Worm (Caenorhabditis elegans): ENCODE results near the gene irld-15.

DNA sequence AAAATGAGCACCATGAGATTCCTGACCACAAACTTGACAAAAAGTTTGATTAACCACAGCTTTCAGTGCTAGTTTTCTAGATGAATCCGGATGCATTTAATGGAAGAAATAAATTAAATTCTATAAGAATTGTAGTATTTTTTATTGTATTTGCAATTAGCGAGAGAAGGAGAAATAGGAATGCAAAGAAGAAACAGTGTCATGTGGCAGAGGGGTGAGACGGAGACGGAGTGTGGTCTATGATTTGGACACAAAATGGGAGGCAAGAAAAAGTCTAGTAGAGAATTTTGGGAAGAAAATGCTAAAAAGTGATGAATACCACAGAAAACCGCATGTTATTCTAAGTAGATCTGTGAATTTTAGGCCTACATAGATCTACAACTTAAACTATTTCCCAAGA, 25.6 kb downstream of the irld-15 start, which contains the start of gene nhr-59:
- TF ChIP-seq ceh-36 (tag; optimal IDR thresholded peaks at IDR 0.05) (no peak), ceh-13 (GFP tag; optimal IDR thresholded peaks at IDR 0.05) (no peak), ama-1 (optimal IDR thresholded peaks at IDR 0.05) (no peak), tbx-37 (GFP tag; conservative IDR thresholded peaks at IDR 0.05) (no peak), pes-1 (GFP tag; IDR thresholded peaks at IDR 0.05) (no peak), flt-1 (GFP tag; IDR thresholded peaks at IDR 0.05) (no peak), ets-7 (tag; optimal IDR thresholded peaks at IDR 0.05) (no peak), hmbx-1 (tag; optimal IDR thresholded peaks at IDR 0.05) (no peak), tbx-11 (GFP tag; IDR thresholded peaks at IDR 0.05) (no peak)

Data from whole organism, early embryonic.